Worm (Caenorhabditis elegans) whole organism, L3 larva: ENCODE results near the gene E02H1.6.

Source experiments
- R02D3.7 ChIP-seq: fragments of 150-350 bp; optimal IDR thresholded peaks from 2 replicates; lab custom pipeline; 2014; ENCODE audit warnings: missing biosample characterization, missing genetic modification characterization
- ZK546.5 ChIP-seq: sonication (generic microtip); optimal IDR thresholded peaks from 2 replicates; lab custom pipeline; 2017; ENCODE audit warnings: missing biosample characterization, missing genetic modification characterization
- ama-1 ChIP-seq: fragments of 150-350 bp; optimal IDR thresholded peaks from 2 replicates; lab custom pipeline; 2018
- ceh-28 ChIP-seq: fragments of 150-350 bp; optimal IDR thresholded peaks from 2 replicates; lab custom pipeline; 2014; ENCODE audit warnings: missing biosample characterization, missing genetic modification reagents, missing genetic modification characterization
- daf-12 ChIP-seq: fragments of 150-350 bp; optimal IDR thresholded peaks from 2 replicates; lab custom pipeline; 2014; ENCODE audit warnings: missing biosample characterization, missing genetic modification reagents, missing genetic modification characterization
- egl-27 ChIP-seq: sonication (generic microtip); optimal IDR thresholded peaks from 4 replicates; lab custom pipeline; 2017; ENCODE audit warnings: missing biosample characterization, missing genetic modification reagents, missing genetic modification characterization
- egl-5 ChIP-seq: fragments of 150-350 bp; optimal IDR thresholded peaks from 2 replicates; lab custom pipeline; 2017; ENCODE audit warnings: missing biosample characterization, missing genetic modification reagents, missing genetic modification characterization, inconsistent platforms
- elt-1 ChIP-seq: fragments of 150-350 bp; optimal IDR thresholded peaks from 2 replicates; lab custom pipeline; 2014; ENCODE audit warnings: missing biosample characterization, missing genetic modification characterization
- elt-2 ChIP-seq: sonication (generic microtip); optimal IDR thresholded peaks from 2 replicates; lab custom pipeline; 2016; ENCODE audit warnings: missing genetic modification reagents, mild to moderate bottlenecking, missing genetic modification characterization, missing compliant biosample characterization
- elt-3 ChIP-seq, 3 experiments: fragments of 150-350 bp in 1 of 3; sonication (generic microtip) in 2 of 3; optimal IDR thresholded peaks; 2 replicates in 2 of 3; 4 replicates in 1 of 3; lab custom pipeline; 2014 to 2017; ENCODE audit warnings: missing biosample characterization in 3 of 3, missing genetic modification characterization in 3 of 3
- eor-1 ChIP-seq, 2 experiments: fragments of 150-350 bp; optimal IDR thresholded peaks; 2 replicates each; lab custom pipeline; 2014 to 2018; ENCODE audit warnings: missing biosample characterization in 2 of 2, missing genetic modification characterization in 2 of 2
- fkh-10 ChIP-seq: sonication (generic microtip); optimal IDR thresholded peaks from 2 replicates; lab custom pipeline; 2017; ENCODE audit warnings: missing biosample characterization, missing genetic modification reagents, missing genetic modification characterization
- hmg-11 ChIP-seq: sonication (generic microtip); optimal IDR thresholded peaks from 2 replicates; lab custom pipeline; 2016; ENCODE audit warnings: missing genetic modification characterization, missing compliant biosample characterization
- jun-1 ChIP-seq: fragments of 150-350 bp; optimal IDR thresholded peaks from 2 replicates; lab custom pipeline; 2014; ENCODE audit warnings: missing biosample characterization, missing genetic modification reagents, missing genetic modification characterization
- lin-15B ChIP-seq: fragments of 150-350 bp; optimal IDR thresholded peaks from 2 replicates; lab custom pipeline; 2014; ENCODE audit warnings: missing biosample characterization, missing genetic modification characterization
- lsy-12 ChIP-seq: sonication (generic microtip); optimal IDR thresholded peaks from 2 replicates; lab custom pipeline; 2016; ENCODE audit warnings: mild to moderate bottlenecking, missing genetic modification characterization, missing compliant biosample characterization
- mdl-1 ChIP-seq: fragments of 150-350 bp; optimal IDR thresholded peaks from 2 replicates; lab custom pipeline; 2014; ENCODE audit warnings: missing biosample characterization, missing genetic modification characterization
- mml-1 ChIP-seq: fragments of 150-350 bp; sonication (generic microtip); optimal IDR thresholded peaks from 3 replicates; lab custom pipeline; 2014; ENCODE audit warnings: missing biosample characterization, missing genetic modification characterization
- nfya-1 ChIP-seq: sonication (generic microtip); optimal IDR thresholded peaks from 2 replicates; lab custom pipeline; 2017; ENCODE audit warnings: missing genetic modification characterization, mild to moderate bottlenecking, missing compliant biosample characterization, antibody characterized with exemption, moderate library complexity; ENCODE audit not compliant: insufficient read depth
- nhr-11 ChIP-seq: fragments of 150-350 bp; optimal IDR thresholded peaks from 2 replicates; lab custom pipeline; 2014; ENCODE audit warnings: missing biosample characterization, missing genetic modification characterization
- nhr-12 ChIP-seq: fragments of 150-350 bp; optimal IDR thresholded peaks from 2 replicates; lab custom pipeline; 2014; ENCODE audit warnings: missing biosample characterization, missing genetic modification characterization
- nhr-23 ChIP-seq: fragments of 150-350 bp; optimal IDR thresholded peaks from 2 replicates; lab custom pipeline; 2014; ENCODE audit warnings: missing biosample characterization, missing genetic modification reagents, missing genetic modification characterization
- nhr-237 ChIP-seq: fragments of 150-350 bp; optimal IDR thresholded peaks from 2 replicates; lab custom pipeline; 2014; ENCODE audit warnings: missing biosample characterization, missing genetic modification characterization
- nhr-25 ChIP-seq: sonication (generic microtip); optimal IDR thresholded peaks from 2 replicates; lab custom pipeline; 2017; ENCODE audit warnings: missing biosample characterization, missing genetic modification characterization
- nhr-28 ChIP-seq: fragments of 150-350 bp; optimal IDR thresholded peaks from 2 replicates; lab custom pipeline; 2014; ENCODE audit warnings: missing biosample characterization, missing genetic modification characterization
- nhr-43 ChIP-seq: sonication (generic microtip); optimal IDR thresholded peaks from 2 replicates; lab custom pipeline; 2016; ENCODE audit warnings: mild to moderate bottlenecking, missing genetic modification characterization, missing compliant biosample characterization; ENCODE audit not compliant: poor library complexity, severe bottlenecking
- pha-4 ChIP-seq: fragments of 150-350 bp; optimal IDR thresholded peaks from 2 replicates; lab custom pipeline; 2014; ENCODE audit warnings: missing biosample characterization, missing genetic modification reagents, missing genetic modification characterization
- pqm-1 ChIP-seq: fragments of 150-350 bp; optimal IDR thresholded peaks from 2 replicates; lab custom pipeline; 2017; ENCODE audit warnings: missing biosample characterization, missing genetic modification characterization, inconsistent platforms
- sea-2 ChIP-seq: fragments of 150-350 bp; sonication (generic microtip); optimal IDR thresholded peaks from 4 replicates; lab custom pipeline; 2014; ENCODE audit warnings: missing biosample characterization, missing genetic modification reagents, missing genetic modification characterization
- snpc-4 ChIP-seq: fragments of 150-350 bp; optimal IDR thresholded peaks from 2 replicates; lab custom pipeline; 2014; ENCODE audit warnings: missing biosample characterization, missing genetic modification characterization
- tbx-2 ChIP-seq: sonication (generic microtip); optimal IDR thresholded peaks from 2 replicates; lab custom pipeline; 2016; ENCODE audit warnings: mild to moderate bottlenecking, missing genetic modification characterization, missing compliant biosample characterization
- unc-39 ChIP-seq: sonication (generic microtip); optimal IDR thresholded peaks from 4 replicates; lab custom pipeline; 2017; ENCODE audit warnings: missing biosample characterization, missing genetic modification characterization
- ztf-11 ChIP-seq: fragments of 150-350 bp; optimal IDR thresholded peaks from 2 replicates; lab custom pipeline; 2014; ENCODE audit warnings: missing biosample characterization, missing genetic modification characterization
- ztf-4 ChIP-seq: fragments of 150-350 bp; optimal IDR thresholded peaks from 2 replicates; lab custom pipeline; 2014; ENCODE audit warnings: missing biosample characterization, missing genetic modification characterization

E02H1.6 gene

ce11 chrII:9577630-9578029 is 18.9 kb upstream of the E02H1.6 start:
- TF ChIP-seq pqm-1 (tag; lab: Kevin White, UChicago) (no peak), nhr-25 (tag; lab: Kevin White, UChicago) (no peak), pha-4 (peak; percentile 2)

ce11 chrII:9583461-9583860 is 13.0 kb upstream of the E02H1.6 start, which contains the start of gene wee-1.1:
wee-1.1 (minus strand) TSS chrII:9583561.
- no peak for TF ChIP-seq sea-2 (GFP tag; lab: Kevin White, UChicago)
- no peak for TF ChIP-seq hmg-11
- no peak for TF ChIP-seq elt-3 (tag; optimal IDR thresholded peaks at IDR 0.05; lab: Kevin White, UChicago)
- TF ChIP-seq pqm-1 (tag; lab: Kevin White, UChicago) = no peak
- no peak for TF ChIP-seq nhr-25 (tag; lab: Kevin White, UChicago)
- no peak for TF ChIP-seq fkh-10
- no peak for TF ChIP-seq lin-15B (tag; lab: Kevin White, UChicago)

ce11 chrII:9586734-9587209 is 9.7 kb upstream of the E02H1.6 start, which contains the start of gene ugt-58:
ugt-58 (minus strand) TSS chrII:9586784.
- no peak for TF ChIP-seq egl-5
- peak; percentile 64 for TF ChIP-seq ceh-28 (tag; lab: Kevin White, UChicago)
- TF ChIP-seq nhr-25 (tag; lab: Kevin White, UChicago) = peak; percentile 7
- TF ChIP-seq elt-3 (tag; optimal IDR thresholded peaks at IDR 0.05; lab: Kevin White, UChicago) = peak in 1 of 3 experiments; percentile 49
- TF ChIP-seq elt-2 (tag; lab: Kevin White, UChicago) = peak; percentile 66
- TF ChIP-seq nhr-23 = peak; percentile 57
- no peak for TF ChIP-seq mml-1
- TF ChIP-seq R02D3.7 (tag; lab: Kevin White, UChicago) = no peak
- TF ChIP-seq nhr-11 (tag; lab: Kevin White, UChicago) = peak; percentile 31

- TF ChIP-seq tbx-2 (tag; lab: Kevin White, UChicago) (no peak), nfya-1 (tag; lab: Kevin White, UChicago) (no peak), nhr-43 (tag; lab: Kevin White, UChicago) (no peak)
These were observed 6.8 kb upstream of the E02H1.6 start, which contains the start of gene eral-1 for ce11 chrII:9589667-9590066. eral-1 (minus strand) TSS chrII:9589767.

- TF ChIP-seq elt-2 (tag; lab: Kevin White, UChicago) = peak; percentile 17
- peak; percentile 15 for TF ChIP-seq ceh-28 (tag; lab: Kevin White, UChicago)
- no peak for TF ChIP-seq unc-39 (tag; lab: Kevin White, UChicago)
- TF ChIP-seq nhr-43 (tag; lab: Kevin White, UChicago) = peak; percentile 92
- TF ChIP-seq jun-1 (tag; lab: Kevin White, UChicago) = no peak
- peak; percentile 21 for TF ChIP-seq pqm-1 (tag; lab: Kevin White, UChicago)
- no peak for TF ChIP-seq fkh-10
- peak; percentile 72 for TF ChIP-seq nfya-1 (tag; lab: Kevin White, UChicago)
- no peak for TF ChIP-seq ZK546.5 (tag; lab: Kevin White, UChicago)
- peak; percentile 87 for TF ChIP-seq nhr-23
- TF ChIP-seq nhr-25 (tag; lab: Kevin White, UChicago) = peak; percentile 74
- no peak for TF ChIP-seq daf-12 (tag; lab: Kevin White, UChicago)
- peak in 1 of 2 experiments; percentile 69 for TF ChIP-seq eor-1 (tag; optimal IDR thresholded peaks at IDR 0.05; lab: Kevin White, UChicago)
- peak; percentile 77 for TF ChIP-seq pha-4
- TF ChIP-seq nhr-11 (tag; lab: Kevin White, UChicago) = peak; percentile 34
- TF ChIP-seq hmg-11 = peak; percentile 35
- no peak for TF ChIP-seq egl-27 (tag; lab: Kevin White, UChicago)
- TF ChIP-seq ama-1 (lab: Kevin White, UChicago) = no peak
- TF ChIP-seq nhr-237 = no peak
- TF ChIP-seq mml-1 = no peak
- TF ChIP-seq elt-1 (tag; lab: Kevin White, UChicago) = no peak
- TF ChIP-seq snpc-4 = peak; percentile 62
- TF ChIP-seq tbx-2 (tag; lab: Kevin White, UChicago) = no peak
- peak; percentile 72 for TF ChIP-seq lsy-12
- TF ChIP-seq lin-15B (tag; lab: Kevin White, UChicago) = peak; percentile 76
- TF ChIP-seq, all 47 proteins: peak for 14
These were observed 5.4 kb upstream of the E02H1.6 start, which contains the start of the genes E02H1.1 and tag-124 for ce11 chrII:9591071-9591470. E02H1.1 (minus strand) TSS chrII:9591164. tag-124 (plus strand) TSS chrII:9591292.

ce11 chrII:9592737-9593136 is 3.8 kb upstream of the E02H1.6 start, which contains the start of gene parp-2:
parp-2 (plus strand) TSS chrII:9593037.
- no peak for TF ChIP-seq nhr-12
- no peak for TF ChIP-seq ztf-11 (tag; lab: Kevin White, UChicago)
- no peak for TF ChIP-seq jun-1 (tag; lab: Kevin White, UChicago)
- TF ChIP-seq mdl-1 = no peak
- TF ChIP-seq ZK546.5 (tag; lab: Kevin White, UChicago) = no peak
- TF ChIP-seq nhr-28 (tag; lab: Kevin White, UChicago) = no peak
- no peak for TF ChIP-seq nhr-25 (tag; lab: Kevin White, UChicago)
- no peak for TF ChIP-seq mml-1
- no peak for TF ChIP-seq fkh-10
- TF ChIP-seq unc-39 (tag; lab: Kevin White, UChicago) = no peak
- TF ChIP-seq snpc-4 = no peak
- no peak for TF ChIP-seq nhr-11 (tag; lab: Kevin White, UChicago)
- no peak for TF ChIP-seq nhr-23
- no peak for TF ChIP-seq nhr-237
- TF ChIP-seq lin-15B (tag; lab: Kevin White, UChicago) = no peak
- TF ChIP-seq sea-2 (GFP tag; lab: Kevin White, UChicago) = no peak
- no peak for TF ChIP-seq ztf-4 (tag; lab: Kevin White, UChicago)
- TF ChIP-seq, all 47 proteins: peak for 0
